Worm (Caenorhabditis elegans) whole organism, young adult: ENCODE measurements around the gene srab-13.

Experiments used
- Y53G8AR.9 ChIP-seq: fragments of 200-800 bp; sonication (Bioruptor generic); conservative IDR thresholded peaks from 2 replicates; pipeline ENCODE4 v1.3.6; 2022; ENCODE audit warnings: missing genetic modification reagents, missing genetic modification characterization, missing compliant biosample characterization
- ceh-27 ChIP-seq: fragments of 200-800 bp; sonication (Bioruptor generic); optimal IDR thresholded peaks from 2 replicates; lab custom pipeline; 2018; ENCODE audit warnings: mild to moderate bottlenecking, missing genetic modification characterization, moderate library complexity, missing compliant biosample characterization
- dox-1 ChIP-seq: fragments of 200-800 bp; sonication (Bioruptor generic); IDR thresholded peaks from 2 replicates; pipeline ENCODE4 v1.3.6; 2022; ENCODE audit warnings: missing genetic modification reagents, missing genetic modification characterization, missing compliant biosample characterization
- dpl-1 ChIP-seq: fragments of 150-350 bp; optimal IDR thresholded peaks from 2 replicates; lab custom pipeline; 2014; ENCODE audit warnings: missing biosample characterization, missing genetic modification reagents, missing genetic modification characterization
- gei-17 ChIP-seq: fragments of 200-800 bp; sonication (Bioruptor generic); optimal IDR thresholded peaks from 2 replicates; lab custom pipeline; 2018; ENCODE audit warnings: mild to moderate bottlenecking, missing genetic modification characterization, missing compliant biosample characterization
- lin-26 ChIP-seq: fragments of 200-800 bp; sonication (Bioruptor generic); IDR thresholded peaks from 2 replicates; pipeline ENCODE4 v1.3.6; 2022; ENCODE audit warnings: missing genetic modification reagents, missing genetic modification characterization, missing compliant biosample characterization
- mes-4 ChIP-seq: sonication (generic microtip); optimal IDR thresholded peaks from 2 replicates; lab custom pipeline; 2016; ENCODE audit warnings: missing genotype, missing genetic modification characterization, missing compliant biosample characterization
- nhr-179 ChIP-seq: sonication (generic microtip); optimal IDR thresholded peaks from 2 replicates; lab custom pipeline; 2016; ENCODE audit warnings: mild to moderate bottlenecking, missing genetic modification characterization, missing compliant biosample characterization

- TF ChIP-seq lin-26 (GFP tag; lab: Robert Waterston, UW) = no peak
- TF ChIP-seq mes-4 = no peak
- no peak for TF ChIP-seq ceh-27 (GFP tag; lab: Kevin White, UChicago)
- no peak for TF ChIP-seq Y53G8AR.9 (GFP tag; lab: Robert Waterston, UW)
- no peak for TF ChIP-seq gei-17 (GFP tag; lab: Kevin White, UChicago)
- TF ChIP-seq nhr-179 (tag; lab: Kevin White, UChicago) = no peak
- TF ChIP-seq dox-1 = no peak
- no peak for TF ChIP-seq dpl-1 (GFP tag; lab: Kevin White, UChicago)
Measured at ce11 chrV:2030661-2031060, 3.0 kb upstream of the srab-13 start.
